Worm (Caenorhabditis elegans): ENCODE results near the gene srz-63.
A peak's percentile ranks its signal among the peaks of the same experiment; 100 is the strongest.

srz-63 gene

DNA sequence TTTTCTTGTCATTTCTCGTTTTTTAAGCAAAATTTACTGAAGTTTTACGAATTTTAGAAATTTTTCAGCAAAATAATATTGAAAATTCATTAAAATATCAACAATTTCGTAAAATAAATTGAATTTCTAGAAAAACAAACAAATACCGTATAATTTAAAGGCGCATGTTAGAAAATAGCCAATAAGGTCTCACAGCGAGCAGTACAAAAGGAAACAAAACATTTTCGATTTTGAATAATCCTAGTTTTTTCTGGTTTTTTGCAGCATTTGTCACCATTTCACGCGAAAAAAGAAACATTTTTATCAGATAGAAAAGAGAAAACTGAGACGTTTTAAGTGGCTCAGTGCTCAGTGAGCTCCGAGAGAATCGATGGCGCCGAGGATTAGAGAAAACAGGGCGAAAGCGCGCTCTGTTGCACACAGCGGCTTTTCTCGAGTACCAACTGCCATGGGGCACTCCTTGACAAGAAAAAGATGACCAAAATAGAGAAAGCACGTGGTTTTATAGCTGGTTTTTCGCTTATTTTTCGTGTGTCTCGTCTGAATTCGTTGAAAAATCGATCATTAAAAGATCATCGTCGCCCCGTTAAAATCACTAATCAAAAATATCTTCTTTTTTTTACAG is 31.6 kb downstream of the srz-63 start, which contains the start of the genes alh-6 and fcho-1:
Gene alh-6 (minus strand): TSS at position 242 of the 625 bp plus-strand sequence.
Gene fcho-1 (plus strand): TSS at position 624 of the 625 bp plus-strand sequence.
- peak; percentile 27; the same call in 1 of the 2 replicates for TF ChIP-seq madf-8 (GFP tag; conservative IDR thresholded peaks at IDR 0.05)
- TF ChIP-seq lin-54 (GFP tag; optimal IDR thresholded peaks at IDR 0.05) = peak; percentile 36
- TF ChIP-seq F49E8.2 (tag; optimal IDR thresholded peaks at IDR 0.05; ENCODE audit: insufficient read depth) = peak; percentile 25
- no peak for TF ChIP-seq B0261.1 (tag; optimal IDR thresholded peaks at IDR 0.05)
- no peak for TF ChIP-seq unc-62 (GFP tag; optimal IDR thresholded peaks at IDR 0.05)
- peak; percentile 84 for TF ChIP-seq F33H1.4 (GFP tag; IDR thresholded peaks at IDR 0.05)
- TF ChIP-seq madf-6 (GFP tag; IDR thresholded peaks at IDR 0.05) = peak; percentile 74
- TF ChIP-seq mcd-1 (GFP tag; IDR thresholded peaks at IDR 0.05) = peak; percentile 55
- peak; percentile 66 for TF ChIP-seq xnd-1 (tag; optimal IDR thresholded peaks at IDR 0.05)
- TF ChIP-seq let-607 (tag; optimal IDR thresholded peaks at IDR 0.05) = no peak
- TF ChIP-seq efl-1 (GFP tag; optimal IDR thresholded peaks at IDR 0.05) = peak; percentile 7
- no peak for TF ChIP-seq cebp-1 (GFP tag; IDR thresholded peaks at IDR 0.05)
- TF ChIP-seq cebp-1 (tag; optimal IDR thresholded peaks at IDR 0.05) = peak; percentile 2
- TF ChIP-seq D2030.7 (GFP tag; IDR thresholded peaks at IDR 0.05) = peak; percentile 46
- TF ChIP-seq dpl-1 (GFP tag; optimal IDR thresholded peaks at IDR 0.05) = no peak
- peak; percentile 38; the same call in 1 of the 2 replicates for TF ChIP-seq dox-1 (GFP tag; IDR thresholded peaks at IDR 0.05)
- no peak for TF ChIP-seq chd-7 (tag; optimal IDR thresholded peaks at IDR 0.05)
- peak; percentile 8; the same call in 1 of the 2 replicates for TF ChIP-seq hmg-1.2 (GFP tag; IDR thresholded peaks at IDR 0.05)
- peak; percentile 87 for TF ChIP-seq lsl-1 (GFP tag; optimal IDR thresholded peaks at IDR 0.05)
- no peak for TF ChIP-seq mes-4 (tag; optimal IDR thresholded peaks at IDR 0.05)
- peak; percentile 55 for TF ChIP-seq ceh-27 (GFP tag; optimal IDR thresholded peaks at IDR 0.05)

ce11 chrII:1315245-1315644 is 36.8 kb downstream of the srz-63 start:
- peak; percentile 4 for TF ChIP-seq atf-7 (tag; optimal IDR thresholded peaks at IDR 0.05)
- no peak for TF ChIP-seq ceh-40 (GFP tag; IDR thresholded peaks at IDR 0.05)
- no peak for TF ChIP-seq sea-2 (GFP tag; IDR thresholded peaks at IDR 0.05)
- TF ChIP-seq ztf-26 (tag; optimal IDR thresholded peaks at IDR 0.05) = peak; percentile 49
- TF ChIP-seq ZK185.1 (tag; optimal IDR thresholded peaks at IDR 0.05; ENCODE audit: poor library complexity, severe bottlenecking) = no peak
- TF ChIP-seq lin-40 (tag; optimal IDR thresholded peaks at IDR 0.05) = peak; percentile 43
- no peak for TF ChIP-seq madf-6 (GFP tag; IDR thresholded peaks at IDR 0.05)
- TF ChIP-seq K11D2.4 (GFP tag; IDR thresholded peaks at IDR 0.05) = peak; percentile 71
- no peak for TF ChIP-seq lag-1 (GFP tag; IDR thresholded peaks at IDR 0.05)
- TF ChIP-seq F23B12.7 (tag; optimal IDR thresholded peaks at IDR 0.05; ENCODE audit: insufficient read depth) = no peak
- no peak for TF ChIP-seq rpc-1 (optimal IDR thresholded peaks at IDR 0.05)
- TF ChIP-seq rpc-1 (tag; optimal IDR thresholded peaks at IDR 0.05) = no peak
- TF ChIP-seq nhr-80 (tag; optimal IDR thresholded peaks at IDR 0.05) = peak; percentile 70
- TF ChIP-seq Y56A3A.18 (GFP tag; IDR thresholded peaks at IDR 0.05) = no peak
- peak in 1 of 2 experiments; percentile 25 for TF ChIP-seq let-607 (tag; optimal IDR thresholded peaks at IDR 0.05)
- TF ChIP-seq unc-62 (GFP tag; optimal IDR thresholded peaks at IDR 0.05) = no peak
- no peak for TF ChIP-seq dpff-1 (tag; optimal IDR thresholded peaks at IDR 0.05)

- TF ChIP-seq ztf-3 (GFP tag; optimal IDR thresholded peaks at IDR 0.05) (peak; percentile 81), F39B2.1 (GFP tag; IDR thresholded peaks at IDR 0.05) (0 out of 2 replicates have a peak, but pooled peaks have one; percentile 43), F23B12.7 (tag; optimal IDR thresholded peaks at IDR 0.05; ENCODE audit: insufficient read depth) (peak; percentile 97), aptf-2 (GFP tag; conservative IDR thresholded peaks at IDR 0.05) (peak; percentile 89), Y53F4B.3 (GFP tag; IDR thresholded peaks at IDR 0.05) (peak; percentile 78; the same call in 1 of the 2 replicates), egrh-3 (GFP tag; IDR thresholded peaks at IDR 0.05) (peak; percentile 73), fkh-3 (tag; optimal IDR thresholded peaks at IDR 0.05) (no peak), chd-7 (tag; optimal IDR thresholded peaks at IDR 0.05) (peak; percentile 89), hrde-1 (tag; optimal IDR thresholded peaks at IDR 0.05; ENCODE audit: borderline replicate concordance) (peak; percentile 55), xnd-1 (tag; optimal IDR thresholded peaks at IDR 0.05) (peak; percentile 71), D2030.7 (GFP tag; IDR thresholded peaks at IDR 0.05) (peak; percentile 97), ztf-22 (GFP tag; optimal IDR thresholded peaks at IDR 0.05) (peak; percentile 75), madf-8 (GFP tag; conservative IDR thresholded peaks at IDR 0.05) (peak; percentile 72), snpc-4 (GFP tag; optimal IDR thresholded peaks at IDR 0.05) (peak; percentile 36), snpc-4 (tag; optimal IDR thresholded peaks at IDR 0.05) (peak; percentile 71 to 85 (median 77)), nhr-179 (tag; optimal IDR thresholded peaks at IDR 0.05) (no peak)
Observed at ce11 chrII:1320412-1320811, 42.0 kb downstream of the srz-63 start.
